Fruit fly (Drosophila melanogaster): ENCODE data around the gene CASK.

CASK gene

DNA sequence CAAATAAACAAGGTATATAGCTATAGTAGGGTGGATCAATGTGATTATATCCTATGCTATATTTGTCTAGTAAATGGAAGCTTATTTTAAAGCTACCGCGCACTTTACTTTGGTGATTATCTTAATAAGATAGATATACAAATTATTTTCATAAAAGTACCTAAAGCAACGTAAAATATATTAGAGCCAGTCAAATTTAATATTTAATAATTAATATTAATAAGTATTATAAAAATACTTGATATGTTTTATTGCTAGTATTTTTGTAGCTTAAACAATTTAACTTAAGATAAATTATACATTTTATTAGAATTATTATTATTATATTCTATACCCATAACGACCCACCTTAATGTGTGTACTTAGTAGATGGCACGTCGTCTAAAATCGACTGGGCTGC lies 17.2 kb upstream of the CASK start (continued):
- peak; percentile 23 for TF ChIP-seq CG31627 (GFP tag; optimal IDR thresholded peaks at IDR 0.05)
- no peak for TF ChIP-seq vri (GFP tag; optimal IDR thresholded peaks at IDR 0.05)
- TF ChIP-seq Hr39 (GFP tag; optimal IDR thresholded peaks at IDR 0.05), result no peak
- peak; percentile 79 for TF ChIP-seq CG6808 (GFP tag; optimal IDR thresholded peaks at IDR 0.05)
- TF ChIP-seq Lpt (GFP tag; optimal IDR thresholded peaks at IDR 0.05), result peak; percentile 26
- peak; percentile 80 for TF ChIP-seq CG10631 (GFP tag; optimal IDR thresholded peaks at IDR 0.05)
- peak; percentile 69 for TF ChIP-seq CG9139 (GFP tag; optimal IDR thresholded peaks at IDR 0.05)
- TF ChIP-seq pdm3 (GFP tag; optimal IDR thresholded peaks at IDR 0.05), result peak; percentile 35

DNA sequence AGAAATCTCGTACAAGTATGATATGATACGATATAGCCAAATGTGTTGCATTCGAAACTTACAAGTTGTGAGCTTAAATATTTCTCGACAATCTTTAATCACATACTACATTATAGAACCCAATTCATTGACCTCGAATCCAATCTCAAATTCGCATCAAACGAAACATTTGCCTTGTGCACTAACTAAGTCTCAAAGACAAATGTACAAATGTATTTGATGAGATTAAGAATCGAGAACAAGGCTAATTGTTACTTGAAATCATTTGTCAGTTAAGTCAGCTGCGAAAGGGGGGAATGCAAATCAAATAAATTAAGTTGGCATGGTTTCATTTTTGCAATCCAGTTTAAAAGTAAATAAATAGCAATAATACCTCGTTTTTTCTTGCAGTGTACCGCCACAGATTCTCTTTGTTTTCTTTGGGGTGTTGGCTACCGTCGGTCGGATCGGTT lies 16.1 kb upstream of the CASK start:
- peak; percentile 89 for TF ChIP-seq CG4318 (GFP tag; optimal IDR thresholded peaks at IDR 0.05)
- peak; percentile 76 for TF ChIP-seq dsx (GFP tag; optimal IDR thresholded peaks at IDR 0.05; ENCODE audit: poor library complexity, severe bottlenecking)
- 0 out of 2 replicates have a peak, but pooled peaks have one; percentile 56 for TF ChIP-seq Gug (GFP tag; IDR thresholded peaks at IDR 0.05)
- peak; percentile 91 for TF ChIP-seq Hr39 (GFP tag; optimal IDR thresholded peaks at IDR 0.05)
- peak; percentile 91 for TF ChIP-seq CG31627 (GFP tag; optimal IDR thresholded peaks at IDR 0.05)
- TF ChIP-seq Eip78C (GFP tag), result peak; percentile 99
- TF ChIP-seq CG8119 (GFP tag; IDR thresholded peaks at IDR 0.05), result peak; percentile 77
- peak; percentile 92 for TF ChIP-seq Met (GFP tag; optimal IDR thresholded peaks at IDR 0.05)
- peak; percentile 91 for TF ChIP-seq OdsH (GFP tag; optimal IDR thresholded peaks at IDR 0.05)
- TF ChIP-seq CG11762 (GFP tag; optimal IDR thresholded peaks at IDR 0.05; ENCODE audit: insufficient read depth), result peak; percentile 76
- TF ChIP-seq fd85E (GFP tag; optimal IDR thresholded peaks at IDR 0.05), result no peak
- TF ChIP-seq Smox (GFP tag; optimal IDR thresholded peaks at IDR 0.05), result peak; percentile 89
- TF ChIP-seq Blimp-1 (GFP tag; optimal IDR thresholded peaks at IDR 0.05), result peak; percentile 57
- peak; percentile 95 for TF ChIP-seq Sox14 (GFP tag; optimal IDR thresholded peaks at IDR 0.05)
- no peak for TF ChIP-seq fkh (GFP tag; optimal IDR thresholded peaks at IDR 0.05)
- TF ChIP-seq CG11902 (GFP tag; optimal IDR thresholded peaks at IDR 0.05), result peak; percentile 64
- peak; percentile 83 for TF ChIP-seq Ets21C (GFP tag; optimal IDR thresholded peaks at IDR 0.05)
- TF ChIP-seq lz (GFP tag; optimal IDR thresholded peaks at IDR 0.05), result peak; percentile 91
- peak; percentile 73; the same call in 2 of the 3 replicates for TF ChIP-seq eg (GFP tag; IDR thresholded peaks at IDR 0.05)
- TF ChIP-seq CG10631 (GFP tag; optimal IDR thresholded peaks at IDR 0.05), result peak; percentile 88
- peak; percentile 86 for TF ChIP-seq CG6792 (GFP tag; optimal IDR thresholded peaks at IDR 0.05)
- peak; percentile 87 for TF ChIP-seq achi (GFP tag; optimal IDR thresholded peaks at IDR 0.05)
- TF ChIP-seq vri (GFP tag; optimal IDR thresholded peaks at IDR 0.05), result peak; percentile 61
- peak; percentile 87 for TF ChIP-seq CG16779 (tag; optimal IDR thresholded peaks at IDR 0.05)
- peak; percentile 71 to 95 for TF ChIP-seq salr (GFP tag; optimal IDR thresholded peaks at IDR 0.05)
- TF ChIP-seq CG9139 (GFP tag; optimal IDR thresholded peaks at IDR 0.05), result peak; percentile 80
- TF ChIP-seq Hr38 (GFP tag; optimal IDR thresholded peaks at IDR 0.05), result no peak
- peak; percentile 55 for TF ChIP-seq CG7368 (GFP tag; optimal IDR thresholded peaks at IDR 0.05)
- TF ChIP-seq acj6 (GFP tag; optimal IDR thresholded peaks at IDR 0.05), result peak; percentile 87
- TF ChIP-seq svp (GFP tag), result peak; percentile 96
- peak; percentile 59 for TF ChIP-seq Eip93F (GFP tag; optimal IDR thresholded peaks at IDR 0.05)
- peak; percentile 76 for TF ChIP-seq CG3919 (GFP tag; optimal IDR thresholded peaks at IDR 0.05)
- TF ChIP-seq esn (GFP tag; optimal IDR thresholded peaks at IDR 0.05), result peak; percentile 95
- TF ChIP-seq Lpt (GFP tag; optimal IDR thresholded peaks at IDR 0.05), result peak; percentile 10
- peak; percentile 93 for TF ChIP-seq spab (GFP tag; optimal IDR thresholded peaks at IDR 0.05)
- TF ChIP-seq CG6276 (GFP tag; optimal IDR thresholded peaks at IDR 0.05), result peak; percentile 72
- TF ChIP-seq fd59A (GFP tag; optimal IDR thresholded peaks at IDR 0.05), result peak; percentile 96
- TF ChIP-seq CG3032 (tag; optimal IDR thresholded peaks at IDR 0.05), result peak; percentile 87
- TF ChIP-seq CG10669 (GFP tag; optimal IDR thresholded peaks at IDR 0.05), result peak; percentile 82
- peak; percentile 95 for TF ChIP-seq CG32006 (GFP tag; optimal IDR thresholded peaks at IDR 0.05)
- TF ChIP-seq Ets96B (tag; optimal IDR thresholded peaks at IDR 0.05), result peak; percentile 81
- TF ChIP-seq CG8319 (GFP tag; optimal IDR thresholded peaks at IDR 0.05), result peak; percentile 41
- TF ChIP-seq pdm3 (GFP tag; optimal IDR thresholded peaks at IDR 0.05), result peak; percentile 90
- TF ChIP-seq dac (GFP tag; optimal IDR thresholded peaks at IDR 0.05), result peak; percentile 83
- peak; percentile 78 for TF ChIP-seq CG1621 (tag; optimal IDR thresholded peaks at IDR 0.05)
- peak; percentile 82 for TF ChIP-seq cyc (GFP tag; optimal IDR thresholded peaks at IDR 0.05)
- TF ChIP-seq Sox15 (GFP tag; optimal IDR thresholded peaks at IDR 0.05), result peak; percentile 86

Data from whole organism, prepupa.